Worm (Caenorhabditis elegans) whole organism, early embryonic: ENCODE data around the gene Y11D7A.5.
"Not testable (repeated sequence)": the region's sequence is repeated elsewhere in the genome, so short reads cannot be mapped to it uniquely, and the experiment has no call there.

ENCODE experiments used
- B0310.2 ChIP-seq: sonication (generic microtip); optimal IDR thresholded peaks from 2 replicates; lab custom pipeline; 2016; ENCODE audit warnings: mild to moderate bottlenecking, missing genetic modification characterization, missing compliant biosample characterization
- F13C5.2 ChIP-seq: sonication (generic microtip); optimal IDR thresholded peaks from 2 replicates; lab custom pipeline; 2017; ENCODE audit warnings: mild to moderate bottlenecking, missing genetic modification characterization, inconsistent platforms, missing compliant biosample characterization
- aly-1 ChIP-seq: sonication (generic microtip); optimal IDR thresholded peaks from 2 replicates; lab custom pipeline; 2016; ENCODE audit warnings: missing genetic modification characterization, missing compliant biosample characterization
- ama-1 ChIP-seq: fragments of 150-350 bp; optimal IDR thresholded peaks from 2 replicates; lab custom pipeline; 2014
- ceh-13 ChIP-seq: fragments of 200-800 bp; sonication (Bioruptor generic); optimal IDR thresholded peaks from 2 replicates; lab custom pipeline; 2018; ENCODE audit warnings: mild to moderate bottlenecking, missing genetic modification characterization, missing compliant biosample characterization
- ceh-36 ChIP-seq: sonication (generic microtip); optimal IDR thresholded peaks from 2 replicates; lab custom pipeline; 2016; ENCODE audit warnings: missing genetic modification characterization, inconsistent platforms, missing compliant biosample characterization
- ets-7 ChIP-seq: sonication (generic microtip); optimal IDR thresholded peaks from 2 replicates; lab custom pipeline; 2016; ENCODE audit warnings: missing genotype, missing genetic modification characterization, missing compliant biosample characterization
- flt-1 ChIP-seq: fragments of 200-800 bp; sonication (Bioruptor generic); IDR thresholded peaks from 2 replicates; pipeline ENCODE4 v1.3.6; 2022; ENCODE audit warnings: missing genetic modification characterization, missing compliant biosample characterization
- hmbx-1 ChIP-seq: sonication (generic microtip); optimal IDR thresholded peaks from 2 replicates; lab custom pipeline; 2016; ENCODE audit warnings: mild to moderate bottlenecking, missing genetic modification characterization, missing compliant biosample characterization
- hmg-4 ChIP-seq: fragments of 200-800 bp; sonication (Bioruptor generic); optimal IDR thresholded peaks from 2 replicates; lab custom pipeline; 2018; ENCODE audit warnings: mild to moderate bottlenecking, missing genetic modification characterization, missing compliant biosample characterization
- hnd-1 ChIP-seq: sonication (generic microtip); optimal IDR thresholded peaks from 2 replicates; lab custom pipeline; 2016; ENCODE audit warnings: missing genetic modification characterization, missing compliant biosample characterization
- pes-1 ChIP-seq: fragments of 200-800 bp; sonication (Bioruptor generic); IDR thresholded peaks from 2 replicates; pipeline ENCODE4 v1.3.6; 2022; ENCODE audit warnings: missing genetic modification reagents, missing genetic modification characterization, missing compliant biosample characterization
- scrt-1 ChIP-seq: fragments of 200-800 bp; sonication (Bioruptor generic); IDR thresholded peaks from 2 replicates; pipeline ENCODE4 v1.3.6; 2022; ENCODE audit warnings: missing genetic modification characterization, missing compliant biosample characterization
- sea-1 ChIP-seq: fragments of 200-800 bp; sonication (Bioruptor generic); conservative IDR thresholded peaks from 2 replicates; pipeline ENCODE4 v1.3.6; 2022; ENCODE audit warnings: missing genetic modification characterization, missing compliant biosample characterization
- tbx-11 ChIP-seq: fragments of 200-800 bp; sonication (Bioruptor generic); IDR thresholded peaks from 2 replicates; pipeline ENCODE4 v1.3.6; 2022; ENCODE audit warnings: missing genetic modification characterization, missing compliant biosample characterization
- tbx-37 ChIP-seq: fragments of 200-800 bp; sonication (Bioruptor generic); conservative IDR thresholded peaks from 2 replicates; pipeline ENCODE4 v1.3.6; 2022; ENCODE audit warnings: missing genetic modification reagents, missing genetic modification characterization, missing compliant biosample characterization
- tra-4 ChIP-seq: sonication (generic microtip); optimal IDR thresholded peaks from 2 replicates; lab custom pipeline; 2017; ENCODE audit warnings: missing genetic modification characterization, missing compliant biosample characterization

The Y11D7A.5 gene

DNA sequence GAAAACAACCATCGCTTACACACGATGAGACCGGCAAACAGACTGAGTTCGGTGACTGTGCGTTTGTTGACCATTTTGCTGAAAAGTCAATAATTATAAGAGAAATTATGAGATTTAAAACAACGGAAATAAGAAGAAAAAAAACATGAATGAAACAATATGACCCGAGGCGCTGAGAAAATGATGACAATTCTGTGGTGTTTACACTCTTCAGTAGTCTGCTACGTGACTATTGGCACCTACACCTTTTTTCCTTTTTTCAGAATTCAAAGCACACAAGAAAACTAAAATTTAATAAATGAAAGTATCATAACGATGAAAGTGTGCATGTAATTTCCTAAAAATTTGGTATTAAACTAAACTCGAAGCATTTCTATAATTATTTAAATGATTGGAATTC, 14.4 kb upstream of the Y11D7A.5 start, which contains the start of gene Y11D7A.10:
TSS of gene Y11D7A.10 (minus strand) at position 82 of the 400 bp plus-strand sequence.
- no peak for TF ChIP-seq aly-1 (tag; lab: Kevin White, UChicago)
- no peak for TF ChIP-seq flt-1
- no peak for TF ChIP-seq sea-1 (GFP tag; lab: Robert Waterston, UW)
- TF ChIP-seq ceh-13 (GFP tag; lab: Kevin White, UChicago) = no peak
- no peak for TF ChIP-seq F13C5.2 (tag; lab: Kevin White, UChicago)
- no peak for TF ChIP-seq tra-4 (tag; lab: Kevin White, UChicago)
- TF ChIP-seq tbx-11 = no peak
- TF ChIP-seq tbx-37 (GFP tag; lab: Robert Waterston, UW) = no peak
- no peak for TF ChIP-seq scrt-1 (GFP tag; lab: Robert Waterston, UW)
- no peak for TF ChIP-seq ets-7 (tag; lab: Kevin White, UChicago)
- TF ChIP-seq hnd-1 (tag; lab: Kevin White, UChicago) = no peak
- no peak for TF ChIP-seq ama-1 (lab: Kevin White, UChicago)
- no peak for TF ChIP-seq ceh-36 (tag; lab: Kevin White, UChicago)
- no peak for TF ChIP-seq hmg-4 (GFP tag; lab: Kevin White, UChicago)
- no peak for TF ChIP-seq hmbx-1 (tag; lab: Kevin White, UChicago)
- no peak for TF ChIP-seq pes-1 (GFP tag; lab: Robert Waterston, UW)
- TF ChIP-seq B0310.2 (tag; lab: Kevin White, UChicago) = no peak

DNA sequence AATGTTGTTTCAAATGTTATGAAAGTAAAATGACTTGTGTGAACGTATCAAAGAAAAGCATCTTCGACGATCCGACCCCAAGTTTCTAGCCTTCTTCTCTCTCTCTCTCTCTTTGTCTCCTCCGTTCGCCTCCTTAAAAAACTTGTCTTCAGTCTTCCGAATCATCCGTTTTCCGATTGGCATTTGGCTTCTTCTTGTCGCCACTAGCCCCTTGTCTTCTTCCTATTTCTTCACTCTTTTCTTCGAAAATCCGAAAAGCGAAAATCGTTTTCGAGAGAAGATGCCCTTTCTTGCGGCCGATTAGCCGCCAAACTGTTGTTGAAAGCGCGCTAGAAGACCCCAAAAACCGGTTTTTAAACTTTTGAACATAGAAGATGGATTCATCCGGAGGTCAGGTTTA, 13.2 kb upstream of the Y11D7A.5 start:
- no peak for TF ChIP-seq B0310.2 (tag; lab: Kevin White, UChicago)
- TF ChIP-seq tbx-37 (GFP tag; lab: Robert Waterston, UW) = no peak
- no peak for TF ChIP-seq sea-1 (GFP tag; lab: Robert Waterston, UW)
- TF ChIP-seq tbx-11 = no peak
- no peak for TF ChIP-seq scrt-1 (GFP tag; lab: Robert Waterston, UW)
- TF ChIP-seq tra-4 (tag; lab: Kevin White, UChicago) = no peak
- no peak for TF ChIP-seq ama-1 (lab: Kevin White, UChicago)
- TF ChIP-seq hmg-4 (GFP tag; lab: Kevin White, UChicago) = no peak
- no peak for TF ChIP-seq flt-1
- TF ChIP-seq F13C5.2 (tag; lab: Kevin White, UChicago) = no peak
- no peak for TF ChIP-seq ceh-36 (tag; lab: Kevin White, UChicago)
- no peak for TF ChIP-seq hnd-1 (tag; lab: Kevin White, UChicago)
- TF ChIP-seq ceh-13 (GFP tag; lab: Kevin White, UChicago) = no peak
- TF ChIP-seq hmbx-1 (tag; lab: Kevin White, UChicago) = no peak
- TF ChIP-seq pes-1 (GFP tag; lab: Robert Waterston, UW) = no peak
- no peak for TF ChIP-seq ets-7 (tag; lab: Kevin White, UChicago)
- TF ChIP-seq aly-1 (tag; lab: Kevin White, UChicago) = no peak

DNA sequence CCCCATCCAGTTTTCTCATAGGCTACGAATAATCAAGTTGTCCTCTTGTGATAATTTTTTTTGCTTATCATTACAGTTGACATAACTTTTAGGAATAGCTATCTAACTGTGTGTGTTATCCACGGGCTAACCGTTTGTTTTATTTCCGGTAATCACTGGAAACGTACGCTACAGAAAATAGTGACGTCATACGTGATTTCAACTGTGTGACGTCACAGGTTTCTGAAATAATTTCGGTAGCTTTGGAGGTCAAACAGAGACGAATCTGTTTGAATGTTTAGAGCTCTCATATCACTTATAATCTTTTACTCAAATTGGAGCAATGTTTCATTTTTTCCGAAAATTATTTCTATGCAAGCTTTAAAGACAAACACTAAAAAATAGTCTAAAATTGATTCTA, 11.5 kb upstream of the Y11D7A.5 start:
- TF ChIP-seq flt-1 (no peak), tbx-11 (no peak)

DNA sequence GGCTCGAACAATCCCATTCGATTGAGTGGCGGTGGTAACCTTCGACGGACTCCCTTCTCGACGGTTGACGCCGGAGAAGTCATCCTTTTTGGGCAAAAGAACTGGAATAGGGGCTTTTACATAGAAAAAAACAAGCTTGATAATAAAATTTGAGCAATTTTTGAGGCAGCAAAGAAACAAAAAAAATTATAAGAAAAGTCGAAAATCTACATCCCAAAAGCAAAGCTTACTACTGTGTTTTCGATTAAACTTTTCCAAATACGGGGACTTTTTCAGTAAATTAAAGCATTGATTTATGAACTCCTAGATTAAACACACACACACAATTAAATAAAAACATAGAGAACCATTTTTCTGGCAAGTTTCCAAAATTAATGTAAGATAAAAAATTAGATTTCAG, 10.7 kb upstream of the Y11D7A.5 start, which contains the start of gene Y11D7A.9:
TSS of gene Y11D7A.9 (minus strand) at position 101 of the 400 bp plus-strand sequence.
- TF ChIP-seq B0310.2 (tag; lab: Kevin White, UChicago) (no peak), hmbx-1 (tag; lab: Kevin White, UChicago) (no peak), flt-1 (no peak), sea-1 (GFP tag; lab: Robert Waterston, UW) (no peak), hnd-1 (tag; lab: Kevin White, UChicago) (no peak), tra-4 (tag; lab: Kevin White, UChicago) (no peak), hmg-4 (GFP tag; lab: Kevin White, UChicago) (no peak), scrt-1 (GFP tag; lab: Robert Waterston, UW) (no peak), tbx-11 (no peak), ceh-36 (tag; lab: Kevin White, UChicago) (no peak), tbx-37 (GFP tag; lab: Robert Waterston, UW) (no peak), ets-7 (tag; lab: Kevin White, UChicago) (no peak), ceh-13 (GFP tag; lab: Kevin White, UChicago) (no peak), ama-1 (lab: Kevin White, UChicago) (no peak), aly-1 (tag; lab: Kevin White, UChicago) (no peak)

DNA sequence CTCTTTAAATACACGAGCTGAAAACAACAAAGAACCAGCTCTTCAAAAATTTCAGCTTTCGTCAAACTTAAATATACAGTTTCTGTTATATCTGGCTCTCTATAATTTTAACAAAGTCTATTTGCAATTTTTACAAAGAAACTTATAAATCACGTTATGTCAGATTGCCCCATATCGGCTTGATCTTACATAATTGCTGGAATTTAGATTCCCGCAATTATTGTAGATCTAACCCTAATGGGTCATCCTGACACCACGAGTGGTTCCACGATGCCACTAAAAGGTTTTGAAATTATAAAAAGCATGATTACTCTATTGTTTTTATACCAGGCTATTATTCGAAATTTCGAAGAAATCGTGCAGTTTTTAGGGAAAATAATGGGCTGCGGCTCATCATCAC, 5.8 kb upstream of the Y11D7A.5 start, which contains the start of gene Y11D7A.8:
TSS of gene Y11D7A.8 (plus strand) at position 301 of the 400 bp plus-strand sequence.
- no peak for TF ChIP-seq F13C5.2 (tag; lab: Kevin White, UChicago)
- no peak for TF ChIP-seq B0310.2 (tag; lab: Kevin White, UChicago)
- no peak for TF ChIP-seq sea-1 (GFP tag; lab: Robert Waterston, UW)
- no peak for TF ChIP-seq ceh-13 (GFP tag; lab: Kevin White, UChicago)
- TF ChIP-seq tbx-11 = no peak
- no peak for TF ChIP-seq tbx-37 (GFP tag; lab: Robert Waterston, UW)
- TF ChIP-seq ceh-36 (tag; lab: Kevin White, UChicago) = no peak
- no peak for TF ChIP-seq hmg-4 (GFP tag; lab: Kevin White, UChicago)
- TF ChIP-seq aly-1 (tag; lab: Kevin White, UChicago) = no peak
- TF ChIP-seq ama-1 (lab: Kevin White, UChicago) = no peak
- no peak for TF ChIP-seq flt-1
- no peak for TF ChIP-seq tra-4 (tag; lab: Kevin White, UChicago)
- TF ChIP-seq scrt-1 (GFP tag; lab: Robert Waterston, UW) = no peak
- TF ChIP-seq hmbx-1 (tag; lab: Kevin White, UChicago) = no peak
- TF ChIP-seq hnd-1 (tag; lab: Kevin White, UChicago) = no peak
- TF ChIP-seq pes-1 (GFP tag; lab: Robert Waterston, UW) = no peak
- TF ChIP-seq ets-7 (tag; lab: Kevin White, UChicago) = no peak

DNA sequence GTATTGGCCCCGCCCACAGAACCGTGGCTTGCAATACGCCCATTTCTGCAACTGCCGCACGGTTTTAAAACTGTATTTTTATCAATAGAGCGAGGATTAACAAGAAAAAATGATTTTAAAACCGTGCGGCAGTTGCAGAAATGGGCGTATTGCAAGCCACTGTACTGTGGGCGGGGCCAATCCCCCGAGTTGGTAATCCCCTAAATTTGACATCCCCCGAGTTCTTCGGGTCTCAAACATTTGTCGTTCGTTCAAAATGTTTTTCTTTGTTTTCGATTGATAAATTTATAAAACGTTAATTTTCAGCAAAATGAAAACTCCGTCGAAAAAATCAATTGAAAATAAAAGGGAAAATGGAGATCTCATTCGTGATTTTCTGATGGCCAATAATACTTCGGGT, 3.9 kb upstream of the Y11D7A.5 start, which contains the start of gene Y11D7A.7:
TSS of gene Y11D7A.7 (plus strand) at position 301 of the 400 bp plus-strand sequence.
- not testable (repeated sequence) for TF ChIP-seq tra-4 (tag; lab: Kevin White, UChicago); sea-1 (GFP tag; lab: Robert Waterston, UW); ceh-36 (tag; lab: Kevin White, UChicago)

DNA sequence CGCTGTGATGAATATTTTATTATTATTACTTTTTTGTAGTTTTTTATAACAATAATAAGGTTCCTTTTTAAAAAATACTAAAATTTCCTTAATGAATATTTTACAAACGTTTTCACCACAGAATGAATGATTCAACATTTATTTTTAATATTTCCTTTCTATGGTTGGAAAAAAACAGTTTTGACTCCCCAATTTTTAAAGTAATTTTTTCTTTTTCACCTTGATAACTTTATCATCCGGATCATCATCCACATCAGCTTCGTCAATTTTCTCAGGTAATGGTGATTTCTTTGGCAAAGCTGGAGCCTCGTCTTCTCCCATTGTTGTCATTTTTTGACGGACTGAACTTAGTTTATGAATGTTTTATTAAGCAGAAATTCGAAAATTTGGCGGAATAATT, 1.7 kb downstream of the Y11D7A.5 start, which contains the start of gene rab-28:
TSS of gene rab-28 (minus strand) at position 343 of the 400 bp plus-strand sequence.
- TF ChIP-seq F13C5.2 (tag; lab: Kevin White, UChicago) (no peak), hmg-4 (GFP tag; lab: Kevin White, UChicago) (no peak), aly-1 (tag; lab: Kevin White, UChicago) (no peak), tbx-11 (no peak), tbx-37 (GFP tag; lab: Robert Waterston, UW) (no peak), flt-1 (no peak), sea-1 (GFP tag; lab: Robert Waterston, UW) (no peak), ama-1 (lab: Kevin White, UChicago) (no peak), scrt-1 (GFP tag; lab: Robert Waterston, UW) (no peak), ets-7 (tag; lab: Kevin White, UChicago) (no peak), tra-4 (tag; lab: Kevin White, UChicago) (no peak), pes-1 (GFP tag; lab: Robert Waterston, UW) (no peak), B0310.2 (tag; lab: Kevin White, UChicago) (no peak), hmbx-1 (tag; lab: Kevin White, UChicago) (no peak), ceh-36 (tag; lab: Kevin White, UChicago) (no peak), ceh-13 (GFP tag; lab: Kevin White, UChicago) (no peak), hnd-1 (tag; lab: Kevin White, UChicago) (no peak)
